Worm (Caenorhabditis elegans) whole organism, L4 larva: ENCODE measurements around the gene gtr-1.

Experiments
- D1046.2 ChIP-seq: fragments of 200-800 bp; sonication (Bioruptor generic); IDR thresholded peaks from 2 replicates; pipeline ENCODE4 v1.3.6; 2022; ENCODE audit warnings: missing genetic modification characterization, missing compliant biosample characterization
- F44E2.7 ChIP-seq: fragments of 200-800 bp; sonication (Bioruptor generic); IDR thresholded peaks from 2 replicates; pipeline ENCODE4 v2.1.2; 2022; ENCODE audit warnings: missing genetic modification characterization, missing compliant biosample characterization
- Y105C5A.15 ChIP-seq: fragments of 200-800 bp; sonication (Bioruptor generic); IDR thresholded peaks from 2 replicates; pipeline ENCODE4 v1.3.6; 2022; ENCODE audit warnings: missing genetic modification characterization, missing compliant biosample characterization
- Y48G9A.11 ChIP-seq: fragments of 200-800 bp; sonication (Bioruptor generic); IDR thresholded peaks from 2 replicates; pipeline ENCODE4 v1.3.6; 2022; ENCODE audit warnings: missing genetic modification reagents, missing genetic modification characterization, missing compliant biosample characterization
- Y5F2A.4 ChIP-seq: fragments of 200-800 bp; sonication (Bioruptor generic); optimal IDR thresholded peaks from 2 replicates; lab custom pipeline; 2018; ENCODE audit warnings: mild to moderate bottlenecking, missing genetic modification characterization, missing compliant biosample characterization
- Y75B8A.6 ChIP-seq: fragments of 200-800 bp; sonication (Bioruptor generic); IDR thresholded peaks from 2 replicates; pipeline ENCODE4 v1.3.6; 2022; ENCODE audit warnings: missing genetic modification reagents, missing genetic modification characterization, missing compliant biosample characterization
- ZK337.2 ChIP-seq: fragments of 200-800 bp; sonication (Bioruptor generic); IDR thresholded peaks from 2 replicates; pipeline ENCODE4 v1.3.6; 2022; ENCODE audit warnings: missing genetic modification reagents, missing genetic modification characterization, missing compliant biosample characterization
- aha-1 ChIP-seq: fragments of 150-350 bp; peaks from one replicate; lab custom pipeline; 2014; ENCODE audit warnings: missing biosample characterization, missing genetic modification characterization
- ceh-20 ChIP-seq: fragments of 200-800 bp; sonication (Bioruptor generic); IDR thresholded peaks from 2 replicates; pipeline ENCODE4 v1.3.6; 2022; ENCODE audit warnings: missing genetic modification reagents, missing genetic modification characterization, missing compliant biosample characterization
- ceh-28 ChIP-seq: fragments of 150-350 bp; optimal IDR thresholded peaks from 2 replicates; lab custom pipeline; 2014; ENCODE audit warnings: missing biosample characterization, missing genetic modification reagents, missing genetic modification characterization
- ceh-44 ChIP-seq: fragments of 200-800 bp; sonication (Bioruptor generic); IDR thresholded peaks from 2 replicates; pipeline ENCODE4 v1.3.6; 2022; ENCODE audit warnings: missing genetic modification reagents, missing genetic modification characterization, missing compliant biosample characterization
- ceh-82 ChIP-seq: sonication (generic microtip); optimal IDR thresholded peaks from 2 replicates; lab custom pipeline; 2017; ENCODE audit warnings: missing biosample characterization, missing genetic modification characterization
- ces-1 ChIP-seq: fragments of 150-350 bp; sonication (generic microtip); optimal IDR thresholded peaks from 4 replicates; lab custom pipeline; 2014; ENCODE audit warnings: missing biosample characterization, missing genetic modification reagents, missing genetic modification characterization
- cey-2 ChIP-seq: sonication (generic microtip); optimal IDR thresholded peaks from 3 replicates; lab custom pipeline; 2017; ENCODE audit warnings: missing genetic modification characterization, mild to moderate bottlenecking, missing compliant biosample characterization, antibody characterized with exemption, borderline replicate concordance; ENCODE audit not compliant: insufficient read depth
- ctbp-1 ChIP-seq: fragments of 200-800 bp; sonication (Bioruptor generic); IDR thresholded peaks from 2 replicates; pipeline ENCODE4 v1.3.6; 2022; ENCODE audit warnings: missing genetic modification reagents, missing genetic modification characterization, missing compliant biosample characterization
- daf-12 ChIP-seq: fragments of 150-350 bp; optimal IDR thresholded peaks from 2 replicates; lab custom pipeline; 2014; ENCODE audit warnings: missing biosample characterization, missing genetic modification reagents, missing genetic modification characterization
- daf-16 ChIP-seq, 3 experiments: sonication (generic microtip); optimal IDR thresholded peaks; 2 replicates each; lab custom pipeline; 2016 to 2017; ENCODE audit warnings: missing genetic modification characterization in 3 of 3, missing genetic modification reagents in 3 of 3, mild to moderate bottlenecking in 2 of 3, missing compliant biosample characterization in 2 of 3, missing biosample characterization in 1 of 3, moderate library complexity in 1 of 3
- daf-8 ChIP-seq: fragments of 200-800 bp; sonication (Bioruptor generic); IDR thresholded peaks from 2 replicates; pipeline ENCODE4 v1.3.6; 2022; ENCODE audit warnings: missing genetic modification characterization, missing compliant biosample characterization
- dmd-6 ChIP-seq: fragments of 200-800 bp; sonication (Bioruptor generic); IDR thresholded peaks from 2 replicates; pipeline ENCODE4 v1.3.6; 2022; ENCODE audit warnings: missing genetic modification reagents, missing genetic modification characterization, missing compliant biosample characterization
- dmd-9 ChIP-seq: fragments of 200-800 bp; sonication (Bioruptor generic); IDR thresholded peaks from 2 replicates; pipeline ENCODE4 v1.3.6; 2022; ENCODE audit warnings: missing genetic modification reagents, missing genetic modification characterization, missing compliant biosample characterization
- egl-43 ChIP-seq: fragments of 200-800 bp; sonication (Bioruptor generic); IDR thresholded peaks from 2 replicates; pipeline ENCODE4 v1.3.6; 2022; ENCODE audit warnings: missing genetic modification reagents, missing genetic modification characterization, missing compliant biosample characterization
- fkh-10 ChIP-seq: fragments of 150-350 bp; optimal IDR thresholded peaks from 2 replicates; lab custom pipeline; 2014; ENCODE audit warnings: missing biosample characterization, missing genetic modification reagents, missing genetic modification characterization
- gei-8 ChIP-seq: fragments of 200-800 bp; sonication (Bioruptor generic); optimal IDR thresholded peaks from 2 replicates; lab custom pipeline; 2018; ENCODE audit warnings: mild to moderate bottlenecking, missing genetic modification characterization, missing compliant biosample characterization
- hif-1 ChIP-seq, 2 experiments: sonication (generic microtip); optimal IDR thresholded peaks; 2 replicates each; lab custom pipeline; 2016 to 2017; ENCODE audit warnings: missing compliant biosample characterization in 2 of 2, missing genetic modification characterization in 2 of 2, missing genetic modification reagents in 2 of 2, missing genotype in 2 of 2, mild to moderate bottlenecking in 1 of 2
- jun-1 ChIP-seq: fragments of 150-350 bp; optimal IDR thresholded peaks from 2 replicates; lab custom pipeline; 2014; ENCODE audit warnings: missing biosample characterization, missing genetic modification reagents, missing genetic modification characterization
- lin-1 ChIP-seq: fragments of 200-800 bp; sonication (Bioruptor generic); IDR thresholded peaks from 2 replicates; pipeline ENCODE4 v1.3.6; 2022; ENCODE audit warnings: missing genetic modification reagents, missing genetic modification characterization, missing compliant biosample characterization
- lin-13 ChIP-seq: fragments of 150-350 bp; optimal IDR thresholded peaks from 2 replicates; lab custom pipeline; 2014; ENCODE audit warnings: missing biosample characterization, missing genetic modification reagents, missing genetic modification characterization
- lir-3 ChIP-seq: sonication (generic microtip); optimal IDR thresholded peaks from 2 replicates; lab custom pipeline; 2016; ENCODE audit warnings: mild to moderate bottlenecking, missing genetic modification characterization, missing compliant biosample characterization
- madf-5 ChIP-seq, 2 experiments: fragments of 200-800 bp; sonication (Bioruptor generic); IDR thresholded peaks; 2 replicates each; pipeline ENCODE4 v1.3.6; 2022; ENCODE audit warnings: missing compliant biosample characterization in 2 of 2, missing genetic modification characterization in 2 of 2
- madf-9 ChIP-seq: fragments of 200-800 bp; sonication (Bioruptor generic); conservative IDR thresholded peaks from 2 replicates; pipeline ENCODE4 v1.3.6; 2022; ENCODE audit warnings: missing genetic modification reagents, missing genetic modification characterization, missing compliant biosample characterization
- mdl-1 ChIP-seq, 2 experiments: fragments of 150-350 bp in 1 of 2; sonication (generic microtip) in 1 of 2; optimal IDR thresholded peaks; 2 replicates each; lab custom pipeline; 2014 to 2017; ENCODE audit warnings: missing biosample characterization in 2 of 2, missing genetic modification characterization in 2 of 2
- mep-1 ChIP-seq: fragments of 150-350 bp; sonication (generic microtip); optimal IDR thresholded peaks from 3 replicates; lab custom pipeline; 2014; ENCODE audit warnings: missing biosample characterization, missing genetic modification characterization
- mxl-2 ChIP-seq: fragments of 200-800 bp; sonication (Bioruptor generic); conservative IDR thresholded peaks from 2 replicates; pipeline ENCODE4 v1.3.6; 2022; ENCODE audit warnings: missing genetic modification reagents, missing genetic modification characterization, missing compliant biosample characterization
- nhr-102 ChIP-seq: sonication (generic microtip); optimal IDR thresholded peaks from 2 replicates; lab custom pipeline; 2016; ENCODE audit warnings: mild to moderate bottlenecking, missing genetic modification characterization, moderate library complexity, missing compliant biosample characterization
- nhr-11 ChIP-seq: fragments of 150-350 bp; optimal IDR thresholded peaks from 2 replicates; lab custom pipeline; 2014; ENCODE audit warnings: missing biosample characterization, missing genetic modification characterization
- nhr-111 ChIP-seq: fragments of 200-800 bp; sonication (Bioruptor generic); optimal IDR thresholded peaks from 2 replicates; lab custom pipeline; 2018; ENCODE audit warnings: mild to moderate bottlenecking, missing genetic modification characterization, missing compliant biosample characterization
- nhr-237 ChIP-seq: sonication (generic microtip); optimal IDR thresholded peaks from 2 replicates; lab custom pipeline; 2017; ENCODE audit warnings: missing biosample characterization, missing genetic modification characterization
- nhr-76 ChIP-seq: fragments of 150-350 bp; optimal IDR thresholded peaks from 2 replicates; lab custom pipeline; 2014; ENCODE audit warnings: missing biosample characterization, missing genetic modification characterization
- set-16 ChIP-seq: fragments of 200-800 bp; sonication (Bioruptor generic); IDR thresholded peaks from 2 replicates; pipeline ENCODE4 v1.3.6; 2022; ENCODE audit warnings: missing genetic modification reagents, missing genetic modification characterization, missing compliant biosample characterization
- skn-1 ChIP-seq: fragments of 150-350 bp; optimal IDR thresholded peaks from 2 replicates; lab custom pipeline; 2014; ENCODE audit warnings: missing biosample characterization, missing genetic modification characterization
- snpc-1.2 ChIP-seq: fragments of 200-800 bp; sonication (Bioruptor generic); IDR thresholded peaks from 2 replicates; pipeline ENCODE4 v1.3.6; 2022; ENCODE audit warnings: missing genetic modification reagents, missing genetic modification characterization, missing compliant biosample characterization
- snpc-4 ChIP-seq: fragments of 150-350 bp; optimal IDR thresholded peaks from 2 replicates; lab custom pipeline; 2014; ENCODE audit warnings: missing biosample characterization, missing genetic modification characterization
- spr-3 ChIP-seq: fragments of 200-800 bp; sonication (Bioruptor generic); optimal IDR thresholded peaks from 2 replicates; lab custom pipeline; 2018; ENCODE audit warnings: mild to moderate bottlenecking, missing genetic modification characterization, missing compliant biosample characterization
- unc-62 ChIP-seq, 3 experiments: fragments of 150-350 bp in 1 of 3; sonication (generic microtip); optimal IDR thresholded peaks in 2 of 3; peaks in 1 of 3; 1 replicate in 1 of 3; 2 replicates in 2 of 3; lab custom pipeline; 2014 to 2017; ENCODE audit warnings: missing biosample characterization in 3 of 3, missing genetic modification characterization in 3 of 3, missing genetic modification reagents in 3 of 3, missing genotype in 1 of 3
- zag-1 ChIP-seq: fragments of 150-350 bp; optimal IDR thresholded peaks from 2 replicates; lab custom pipeline; 2014; ENCODE audit warnings: missing biosample characterization, missing genetic modification characterization
- zfp-3 ChIP-seq: fragments of 200-800 bp; sonication (Bioruptor generic); conservative IDR thresholded peaks from 2 replicates; pipeline ENCODE4 v1.3.6; 2022; ENCODE audit warnings: missing genetic modification reagents, missing genetic modification characterization, missing compliant biosample characterization
- zip-2 ChIP-seq: fragments of 150-350 bp; optimal IDR thresholded peaks from 2 replicates; lab custom pipeline; 2014; ENCODE audit warnings: missing biosample characterization, missing genetic modification characterization

Gene gtr-1

DNA sequence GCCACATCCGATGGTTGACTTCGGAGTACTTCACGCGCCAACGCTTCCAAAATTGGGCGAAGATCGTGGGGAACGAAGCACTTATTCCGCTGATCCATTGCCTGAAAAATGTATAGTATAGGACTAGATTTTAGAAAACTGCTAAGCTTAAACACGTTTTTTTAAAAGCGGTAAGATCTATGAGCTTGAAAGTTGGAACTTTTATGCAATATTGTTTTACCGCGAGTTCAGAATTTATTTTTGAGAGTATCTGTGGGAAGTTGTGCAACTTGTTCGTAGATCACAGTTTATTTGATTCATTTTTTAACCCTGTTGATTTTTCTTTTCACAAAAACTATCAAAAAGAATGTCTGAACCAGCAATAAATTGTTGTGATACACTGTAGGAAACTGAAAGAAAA lies 38.8 kb downstream of the gtr-1 start, which contains the start of gene F39H12.3:
F39H12.3 (minus strand) TSS at position 101 of the 400 bp plus-strand sequence.
- TF ChIP-seq skn-1 (tag; lab: Kevin White, UChicago) (no peak), zfp-3 (GFP tag; lab: Robert Waterston, UW) (no peak), snpc-4 (tag; lab: Kevin White, UChicago) (no peak), cey-2 (no peak)

DNA sequence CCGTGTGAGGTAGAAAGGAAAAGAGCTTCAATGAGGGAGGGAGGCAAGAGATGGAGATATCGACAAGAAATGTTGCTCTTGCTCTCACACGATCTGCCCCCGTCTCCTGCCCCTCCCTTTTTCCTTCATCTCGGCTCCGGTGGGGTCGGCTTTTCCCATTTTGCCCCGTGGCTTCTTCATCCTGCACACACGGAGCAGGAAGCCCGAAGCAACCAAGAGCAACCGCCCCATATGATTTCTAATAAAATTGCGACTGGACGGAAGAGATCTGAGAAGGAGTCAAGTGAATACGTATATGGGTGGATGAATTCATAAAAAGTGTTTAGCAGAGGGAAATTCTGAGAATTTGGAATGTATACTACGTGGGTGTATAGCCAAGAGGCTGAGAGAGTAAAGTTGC lies 42.1 kb downstream of the gtr-1 start:
- TF ChIP-seq hif-1 (tag; optimal IDR thresholded peaks at IDR 0.05; lab: Kevin White, UChicago), result no peak
- TF ChIP-seq snpc-1.2 (GFP tag; lab: Robert Waterston, UW), result no peak
- 0 out of 4 replicates have a peak, but pooled peaks of 1 of the 2 experiments have one; percentile 20 for TF ChIP-seq madf-5 (GFP tag; IDR thresholded peaks at IDR 0.05; lab: Robert Waterston, UW)
- TF ChIP-seq set-16 (GFP tag; lab: Robert Waterston, UW), result peak; percentile 80
- no peak for TF ChIP-seq unc-62 (GFP tag; optimal IDR thresholded peaks at IDR 0.05 in 1 of 2; lab: Kevin White, UChicago)
- no peak for TF ChIP-seq unc-62 (tag; optimal IDR thresholded peaks at IDR 0.05; lab: Kevin White, UChicago)
- TF ChIP-seq aha-1 (tag; lab: Kevin White, UChicago), result peak; percentile 61
- no peak for TF ChIP-seq ces-1
- peak; percentile 58; the same call in 1 of the 2 replicates for TF ChIP-seq ctbp-1 (GFP tag; lab: Robert Waterston, UW)
- TF ChIP-seq zfp-3 (GFP tag; lab: Robert Waterston, UW), result no peak
- TF ChIP-seq jun-1 (tag; lab: Kevin White, UChicago), result no peak
- TF ChIP-seq lir-3 (tag; lab: Kevin White, UChicago), result no peak
- no peak for TF ChIP-seq mxl-2 (GFP tag; lab: Robert Waterston, UW)
- TF ChIP-seq dmd-9 (GFP tag; lab: Robert Waterston, UW), result 0 out of 2 replicates have a peak, but pooled peaks have one; percentile 29
- TF ChIP-seq Y48G9A.11, result no peak
- TF ChIP-seq nhr-11 (tag; lab: Kevin White, UChicago), result peak; percentile 12
- TF ChIP-seq ceh-20, result no peak
- no peak for TF ChIP-seq zag-1 (tag; lab: Kevin White, UChicago)

DNA sequence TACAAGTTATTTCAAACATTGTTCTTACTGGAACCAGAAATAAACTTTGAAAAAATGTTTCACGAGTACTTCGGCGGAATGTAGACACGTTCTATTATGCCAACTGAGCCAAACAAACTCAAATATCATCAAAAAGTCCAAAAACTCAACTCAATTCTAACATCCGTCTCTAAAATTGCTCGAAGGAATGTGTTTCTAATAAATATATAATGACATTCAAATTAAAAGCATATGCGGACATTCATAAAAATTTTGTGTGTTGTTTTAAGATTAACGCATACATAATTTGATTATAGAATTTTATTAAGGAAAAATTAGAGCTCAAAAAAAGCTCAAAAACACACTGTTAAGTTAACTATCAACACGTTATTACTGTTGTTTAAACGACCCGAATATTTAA lies 42.9 kb downstream of the gtr-1 start:
- no peak for TF ChIP-seq gei-8 (GFP tag; lab: Kevin White, UChicago)
- no peak for TF ChIP-seq nhr-76
- no peak for TF ChIP-seq Y105C5A.15 (GFP tag; lab: Robert Waterston, UW)
- TF ChIP-seq nhr-111 (GFP tag; lab: Kevin White, UChicago), result no peak
- no peak for TF ChIP-seq D1046.2 (GFP tag; lab: Robert Waterston, UW)
- TF ChIP-seq Y5F2A.4 (GFP tag; lab: Kevin White, UChicago), result no peak
- TF ChIP-seq daf-16 (GFP tag; optimal IDR thresholded peaks at IDR 0.05; lab: Kevin White, UChicago), result no peak
- no peak for TF ChIP-seq daf-16 (tag; optimal IDR thresholded peaks at IDR 0.05; lab: Kevin White, UChicago)
- TF ChIP-seq F44E2.7, result no peak
- no peak for TF ChIP-seq lin-13 (GFP tag; lab: Kevin White, UChicago)
- TF ChIP-seq lin-1 (GFP tag; lab: Robert Waterston, UW), result no peak
- TF ChIP-seq daf-8, result no peak
- TF ChIP-seq nhr-102 (tag; lab: Kevin White, UChicago), result no peak
- TF ChIP-seq fkh-10, result no peak
- TF ChIP-seq daf-12 (tag; lab: Kevin White, UChicago), result no peak
- no peak for TF ChIP-seq spr-3

DNA sequence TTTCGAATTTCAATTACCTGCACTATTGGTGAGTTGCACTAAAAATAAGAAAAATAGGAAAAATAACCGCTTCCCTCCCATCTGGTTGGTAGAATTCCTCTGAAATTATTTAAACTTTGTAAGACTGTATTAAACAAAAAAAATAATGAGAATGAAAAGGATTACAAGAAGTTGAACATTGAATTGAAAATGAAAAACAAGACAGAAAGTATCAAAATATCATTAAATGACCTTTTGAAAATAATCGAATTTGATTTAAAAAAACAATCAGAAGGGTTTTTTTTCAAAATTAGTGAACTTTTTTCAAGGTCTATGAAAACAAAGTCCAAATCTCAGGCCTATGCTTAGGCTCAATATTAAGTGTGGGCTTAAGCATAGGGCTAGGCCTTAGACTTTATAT lies 48.8 kb downstream of the gtr-1 start, which contains the start of gene igcm-1:
igcm-1 (minus strand) TSS at position 101 of the 400 bp plus-strand sequence.
- TF ChIP-seq ZK337.2 (GFP tag; lab: Robert Waterston, UW) (no peak), ceh-82 (no peak), egl-43 (GFP tag; lab: Robert Waterston, UW) (no peak), mdl-1 (tag; optimal IDR thresholded peaks at IDR 0.05; lab: Kevin White, UChicago) (no peak), zip-2 (tag; lab: Kevin White, UChicago) (no peak), Y75B8A.6 (no peak), ces-1 (no peak), ceh-44 (GFP tag; lab: Robert Waterston, UW) (no peak), mep-1 (tag; lab: Kevin White, UChicago) (no peak), nhr-237 (no peak), madf-9 (GFP tag; lab: Robert Waterston, UW) (no peak), ceh-28 (tag; lab: Kevin White, UChicago) (no peak), dmd-6 (GFP tag; lab: Robert Waterston, UW) (no peak)
